Worm (Caenorhabditis elegans) whole organism, L1 larva: ENCODE results near the gene C07E3.8.

Experiments
- C04F5.9 ChIP-seq: sonication (generic microtip); optimal IDR thresholded peaks from 2 replicates; lab custom pipeline; 2016; ENCODE audit warnings: missing genetic modification characterization, missing compliant biosample characterization
- C16A3.4 ChIP-seq: fragments of 150-350 bp; optimal IDR thresholded peaks from 2 replicates; lab custom pipeline; 2014; ENCODE audit warnings: missing biosample characterization, missing genetic modification characterization
- F16B12.6 ChIP-seq: fragments of 150-350 bp; optimal IDR thresholded peaks from 2 replicates; lab custom pipeline; 2014; ENCODE audit warnings: missing biosample characterization, missing genetic modification characterization
- aha-1 ChIP-seq: fragments of 150-350 bp; optimal IDR thresholded peaks from 2 replicates; lab custom pipeline; 2014; ENCODE audit warnings: missing biosample characterization, missing genetic modification characterization
- alr-1 ChIP-seq: fragments of 200-800 bp; sonication (Bioruptor generic); optimal IDR thresholded peaks from 2 replicates; lab custom pipeline; 2018; ENCODE audit warnings: borderline replicate concordance, mild to moderate bottlenecking, missing genetic modification characterization, missing compliant biosample characterization
- aly-2 ChIP-seq: fragments of 150-350 bp; optimal IDR thresholded peaks from 2 replicates; lab custom pipeline; 2014; ENCODE audit warnings: missing biosample characterization, missing genetic modification characterization
- ama-1 ChIP-seq: fragments of 150-350 bp; optimal IDR thresholded peaks from 2 replicates; lab custom pipeline; 2014
- blmp-1 ChIP-seq: fragments of 150-350 bp; optimal IDR thresholded peaks from 2 replicates; lab custom pipeline; 2014; ENCODE audit warnings: missing biosample characterization, missing genetic modification characterization
- ceh-63 ChIP-seq: fragments of 200-800 bp; sonication (Bioruptor generic); optimal IDR thresholded peaks from 2 replicates; lab custom pipeline; 2018; ENCODE audit warnings: mild to moderate bottlenecking, missing genetic modification characterization, missing compliant biosample characterization
- ceh-8 ChIP-seq: fragments of 200-800 bp; sonication (Bioruptor generic); optimal IDR thresholded peaks from 2 replicates; lab custom pipeline; 2018; ENCODE audit warnings: mild to moderate bottlenecking, missing genetic modification characterization, moderate library complexity, missing compliant biosample characterization
- ceh-82 ChIP-seq, 3 experiments: fragments of 150-350 bp in 1 of 3; sonication (generic microtip) in 2 of 3; optimal IDR thresholded peaks; 2 replicates each; lab custom pipeline; 2014 to 2017; ENCODE audit warnings: missing biosample characterization in 3 of 3, missing genetic modification characterization in 3 of 3
- ceh-90 ChIP-seq: sonication (generic microtip); optimal IDR thresholded peaks from 2 replicates; lab custom pipeline; 2016; ENCODE audit warnings: missing genetic modification characterization, missing compliant biosample characterization
- ces-1 ChIP-seq: fragments of 150-350 bp; optimal IDR thresholded peaks from 2 replicates; lab custom pipeline; 2014; ENCODE audit warnings: missing biosample characterization, missing genetic modification reagents, missing genetic modification characterization
- dpl-1 ChIP-seq, 3 experiments: fragments of 150-350 bp in 2 of 3; sonication (generic microtip) in 1 of 3; optimal IDR thresholded peaks; 2 replicates each; lab custom pipeline; 2014 to 2017; ENCODE audit warnings: missing biosample characterization in 3 of 3, missing genetic modification characterization in 3 of 3, missing genetic modification reagents in 3 of 3
- egl-13 ChIP-seq: sonication (generic microtip); optimal IDR thresholded peaks from 2 replicates; lab custom pipeline; 2016; ENCODE audit warnings: missing genotype, missing genetic modification reagents, missing genetic modification characterization, missing compliant biosample characterization
- egl-27 ChIP-seq, 2 experiments: fragments of 150-350 bp in 1 of 2; sonication (generic microtip); optimal IDR thresholded peaks; 3 replicates each; lab custom pipeline; 2017 to 2018; ENCODE audit warnings: missing biosample characterization in 2 of 2, missing genetic modification characterization in 2 of 2, missing genetic modification reagents in 2 of 2
- elt-3 ChIP-seq, 6 experiments: fragments of 150-350 bp in 1 of 6; sonication (generic microtip); optimal IDR thresholded peaks; 2 replicates each; lab custom pipeline; 2017 to 2018; ENCODE audit warnings: missing biosample characterization in 6 of 6, missing genetic modification characterization in 6 of 6, inconsistent platforms in 1 of 6
- ets-5 ChIP-seq: fragments of 200-800 bp; sonication (Bioruptor generic); IDR thresholded peaks from 2 replicates; pipeline ENCODE4 v1.3.6; 2022; ENCODE audit warnings: missing genetic modification characterization, missing compliant biosample characterization
- fkh-10 ChIP-seq: sonication (generic microtip); optimal IDR thresholded peaks from 2 replicates; lab custom pipeline; 2017; ENCODE audit warnings: missing biosample characterization, missing genetic modification reagents, missing genetic modification characterization
- fkh-8 ChIP-seq: sonication (generic microtip); optimal IDR thresholded peaks from 2 replicates; lab custom pipeline; 2016; ENCODE audit warnings: mild to moderate bottlenecking, missing genetic modification characterization, missing compliant biosample characterization
- grh-1 ChIP-seq: fragments of 200-800 bp; sonication (Bioruptor generic); IDR thresholded peaks from 2 replicates; pipeline ENCODE4 v1.3.6; 2022; ENCODE audit warnings: missing genetic modification reagents, missing genetic modification characterization, missing compliant biosample characterization
- hlh-17 ChIP-seq: fragments of 200-800 bp; sonication (Bioruptor generic); optimal IDR thresholded peaks from 2 replicates; lab custom pipeline; 2018; ENCODE audit warnings: missing genetic modification characterization, mild to moderate bottlenecking, missing compliant biosample characterization, moderate library complexity, borderline replicate concordance
- hlh-4 ChIP-seq: sonication (generic microtip); optimal IDR thresholded peaks from 2 replicates; lab custom pipeline; 2016; ENCODE audit warnings: mild to moderate bottlenecking, missing genetic modification characterization, missing compliant biosample characterization
- irx-1 ChIP-seq: sonication (generic microtip); optimal IDR thresholded peaks from 2 replicates; lab custom pipeline; 2016; ENCODE audit warnings: missing genetic modification characterization, missing compliant biosample characterization
- jun-1 ChIP-seq: fragments of 150-350 bp; optimal IDR thresholded peaks from 2 replicates; lab custom pipeline; 2014; ENCODE audit warnings: missing biosample characterization, missing genetic modification reagents, missing genetic modification characterization
- lin-13 ChIP-seq: fragments of 150-350 bp; optimal IDR thresholded peaks from 2 replicates; lab custom pipeline; 2014; ENCODE audit warnings: missing biosample characterization, missing genetic modification reagents, missing genetic modification characterization
- lin-35 ChIP-seq, 2 experiments: fragments of 150-350 bp; optimal IDR thresholded peaks; 2 replicates each; lab custom pipeline; 2014; ENCODE audit warnings: missing biosample characterization in 2 of 2, missing genetic modification characterization in 2 of 2, missing genetic modification reagents in 2 of 2
- lin-39 ChIP-seq: fragments of 150-350 bp; optimal IDR thresholded peaks from 2 replicates; lab custom pipeline; 2014; ENCODE audit warnings: missing biosample characterization, missing genetic modification reagents, missing genetic modification characterization
- lir-3 ChIP-seq: sonication (generic microtip); optimal IDR thresholded peaks from 2 replicates; lab custom pipeline; 2016; ENCODE audit warnings: mild to moderate bottlenecking, missing genetic modification characterization, moderate library complexity, missing compliant biosample characterization; ENCODE audit not compliant: poor library complexity
- lsy-2 ChIP-seq, 2 experiments: fragments of 150-350 bp; optimal IDR thresholded peaks; 2 replicates each; lab custom pipeline; 2014; ENCODE audit warnings: missing biosample characterization in 2 of 2, missing genetic modification characterization in 2 of 2
- mdl-1 ChIP-seq, 2 experiments: fragments of 150-350 bp; optimal IDR thresholded peaks; 2 replicates each; lab custom pipeline; 2014 to 2017; ENCODE audit warnings: missing biosample characterization in 2 of 2, missing genetic modification characterization in 2 of 2, inconsistent platforms in 1 of 2
- nhr-11 ChIP-seq: fragments of 150-350 bp; optimal IDR thresholded peaks from 2 replicates; lab custom pipeline; 2014; ENCODE audit warnings: missing biosample characterization, missing genetic modification characterization
- nhr-12 ChIP-seq: sonication (generic microtip); optimal IDR thresholded peaks from 2 replicates; lab custom pipeline; 2017; ENCODE audit warnings: missing biosample characterization, missing genetic modification characterization
- nhr-237 ChIP-seq: fragments of 150-350 bp; optimal IDR thresholded peaks from 2 replicates; lab custom pipeline; 2014; ENCODE audit warnings: missing biosample characterization, missing genetic modification characterization
- nhr-28 ChIP-seq: fragments of 150-350 bp; optimal IDR thresholded peaks from 2 replicates; lab custom pipeline; 2014; ENCODE audit warnings: missing biosample characterization, missing genetic modification characterization
- nhr-47 ChIP-seq: sonication (generic microtip); optimal IDR thresholded peaks from 2 replicates; lab custom pipeline; 2016; ENCODE audit warnings: mild to moderate bottlenecking, missing genetic modification characterization, moderate library complexity, missing compliant biosample characterization
- nhr-76 ChIP-seq: sonication (generic microtip); optimal IDR thresholded peaks from 2 replicates; lab custom pipeline; 2017; ENCODE audit warnings: missing biosample characterization, missing genetic modification characterization
- nhr-85 ChIP-seq: sonication (generic microtip); peaks from one replicate; lab custom pipeline; 2016; ENCODE audit warnings: missing genetic modification characterization, inconsistent platforms, missing compliant biosample characterization
- nhr-90 ChIP-seq: sonication (generic microtip); optimal IDR thresholded peaks from 2 replicates; lab custom pipeline; 2016; ENCODE audit warnings: mild to moderate bottlenecking, missing genetic modification characterization, missing compliant biosample characterization; ENCODE audit not compliant: poor library complexity
- pag-3 ChIP-seq: sonication (generic microtip); optimal IDR thresholded peaks from 2 replicates; lab custom pipeline; 2017; ENCODE audit warnings: missing genetic modification characterization, mild to moderate bottlenecking, missing compliant biosample characterization, antibody characterized with exemption, borderline replicate concordance; ENCODE audit not compliant: insufficient read depth
- pqm-1 ChIP-seq: sonication (generic microtip); optimal IDR thresholded peaks from 3 replicates; lab custom pipeline; 2017; ENCODE audit warnings: missing biosample characterization, missing genetic modification characterization
- rnt-1 ChIP-seq: sonication (generic microtip); optimal IDR thresholded peaks from 2 replicates; lab custom pipeline; 2016; ENCODE audit warnings: mild to moderate bottlenecking, missing genetic modification characterization, moderate library complexity, missing compliant biosample characterization
- snpc-4 ChIP-seq: fragments of 150-350 bp; optimal IDR thresholded peaks from 2 replicates; lab custom pipeline; 2014; ENCODE audit warnings: missing biosample characterization, missing genetic modification characterization
- sox-4 ChIP-seq: sonication (generic microtip); optimal IDR thresholded peaks from 2 replicates; lab custom pipeline; 2016; ENCODE audit warnings: missing genetic modification characterization, missing compliant biosample characterization
- sptf-1 ChIP-seq: fragments of 150-350 bp; optimal IDR thresholded peaks from 2 replicates; lab custom pipeline; 2014; ENCODE audit warnings: missing biosample characterization, missing genetic modification characterization
- swsn-7 ChIP-seq: sonication (generic microtip); optimal IDR thresholded peaks from 2 replicates; lab custom pipeline; 2016; ENCODE audit warnings: missing genetic modification characterization, missing compliant biosample characterization
- tbx-2 ChIP-seq: sonication (generic microtip); optimal IDR thresholded peaks from 2 replicates; lab custom pipeline; 2016; ENCODE audit warnings: missing genetic modification characterization, missing compliant biosample characterization
- tlp-1 ChIP-seq: fragments of 150-350 bp; optimal IDR thresholded peaks from 2 replicates; lab custom pipeline; 2014; ENCODE audit warnings: missing biosample characterization, missing genetic modification characterization
- unc-130 ChIP-seq: fragments of 150-350 bp; optimal IDR thresholded peaks from 2 replicates; lab custom pipeline; 2017; ENCODE audit warnings: missing biosample characterization, missing genetic modification characterization, inconsistent platforms
- zip-4 ChIP-seq: fragments of 200-800 bp; sonication (Bioruptor generic); optimal IDR thresholded peaks from 2 replicates; lab custom pipeline; 2018; ENCODE audit warnings: mild to moderate bottlenecking, missing genetic modification characterization, moderate library complexity, missing compliant biosample characterization
- ztf-11 ChIP-seq, 2 experiments: sonication (generic microtip); optimal IDR thresholded peaks; 2 replicates each; lab custom pipeline; 2016 to 2017; ENCODE audit warnings: missing genetic modification characterization in 2 of 2, missing biosample characterization in 1 of 2, missing compliant biosample characterization in 1 of 2
- ztf-4 ChIP-seq: fragments of 150-350 bp; optimal IDR thresholded peaks from 2 replicates; lab custom pipeline; 2014; ENCODE audit warnings: missing biosample characterization, missing genetic modification characterization

C07E3.8 gene

DNA sequence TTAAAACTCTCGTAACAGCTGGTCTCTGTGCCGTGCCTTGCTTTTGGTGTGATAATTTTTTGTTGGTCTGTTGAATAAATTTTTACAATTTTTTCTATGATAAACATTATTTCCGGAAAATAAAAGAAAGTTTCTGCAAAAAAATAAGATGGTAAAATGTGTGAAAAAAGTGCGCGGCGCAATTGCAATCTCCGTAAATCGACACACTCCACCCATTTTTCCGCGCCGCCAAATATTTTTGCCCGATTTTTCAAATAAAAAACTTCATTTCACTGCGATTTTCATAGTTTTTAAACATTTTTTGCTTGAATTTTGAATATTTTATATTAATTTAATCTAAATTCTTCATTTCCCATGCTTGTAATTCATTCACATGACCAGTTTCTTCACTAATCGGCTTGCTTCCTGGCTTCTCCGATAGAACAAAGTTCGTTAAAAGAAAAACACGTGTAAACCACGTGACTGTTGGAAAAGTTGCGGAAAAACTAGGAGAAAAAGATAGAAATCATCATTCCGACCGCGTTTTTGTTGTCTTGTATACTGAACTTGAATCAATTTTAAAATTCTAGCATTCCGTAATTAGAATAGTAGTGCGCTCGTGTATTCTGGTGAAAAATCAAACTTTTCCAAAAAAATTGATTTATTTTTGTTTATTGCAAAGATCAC lies 36.1 kb downstream of the C07E3.8 start (continued):
- TF ChIP-seq egl-13 (tag; lab: Kevin White, UChicago) (peak; percentile 55), mdl-1 (tag; optimal IDR thresholded peaks at IDR 0.05; lab: Kevin White, UChicago) (peak in 1 of 2 experiments; percentile 44), unc-130 (tag; lab: Kevin White, UChicago) (peak; percentile 46), swsn-7 (peak; percentile 80), nhr-76 (tag; lab: Kevin White, UChicago) (no peak), egl-27 (tag; optimal IDR thresholded peaks at IDR 0.05; lab: Kevin White, UChicago) (no peak), lin-39 (no peak), jun-1 (tag; lab: Kevin White, UChicago) (peak; percentile 54), snpc-4 (tag; lab: Kevin White, UChicago) (peak; percentile 38), rnt-1 (tag; lab: Kevin White, UChicago) (peak; percentile 73), irx-1 (tag; lab: Kevin White, UChicago) (peak; percentile 49), fkh-10 (no peak), grh-1 (peak; percentile 57; the same call in 1 of the 2 replicates), ceh-8 (GFP tag; lab: Kevin White, UChicago) (no peak), ztf-11 (tag; optimal IDR thresholded peaks at IDR 0.05; lab: Kevin White, UChicago) (peak in 1 of 2 experiments; percentile 42), lir-3 (tag; lab: Kevin White, UChicago) (peak; percentile 65), lin-13 (GFP tag; lab: Kevin White, UChicago) (peak; percentile 47), nhr-85 (tag; lab: Kevin White, UChicago) (peak; percentile 93), ztf-4 (tag; lab: Kevin White, UChicago) (no peak), tlp-1 (no peak), hlh-4 (no peak), lsy-2 (tag; optimal IDR thresholded peaks at IDR 0.05; lab: Kevin White, UChicago) (peak; percentile 75 to 77), nhr-12 (no peak), tbx-2 (tag; lab: Kevin White, UChicago) (peak; percentile 69), nhr-47 (peak; percentile 80), ceh-82 (tag; optimal IDR thresholded peaks at IDR 0.05; lab: Kevin White, UChicago) (peak; percentile 70 to 76 (median 73)), zip-4 (peak; percentile 19), dpl-1 (GFP tag; optimal IDR thresholded peaks at IDR 0.05; lab: Kevin White, UChicago) (peak; percentile 55 to 72 (median 69)), hlh-17 (GFP tag; lab: Kevin White, UChicago) (no peak), pag-3 (tag; lab: Kevin White, UChicago) (no peak), elt-3 (tag; optimal IDR thresholded peaks at IDR 0.05; lab: Kevin White, UChicago) (peak in 2 of 6 experiments; percentile 0 to 56), alr-1 (tag; lab: Kevin White, UChicago) (no peak), aha-1 (tag; lab: Kevin White, UChicago) (no peak), nhr-90 (tag; lab: Kevin White, UChicago) (peak; percentile 70), ceh-63 (no peak), ces-1 (no peak), ama-1 (lab: Kevin White, UChicago) (peak; percentile 16), fkh-8 (tag; lab: Kevin White, UChicago) (peak; percentile 63), ets-5 (GFP tag; lab: Robert Waterston, UW) (no peak), aly-2 (no peak), lin-35 (GFP tag; optimal IDR thresholded peaks at IDR 0.05; lab: Kevin White, UChicago) (peak; percentile 57 to 76), pqm-1 (tag; lab: Kevin White, UChicago) (no peak), nhr-11 (tag; lab: Kevin White, UChicago) (no peak), sox-4 (tag; lab: Kevin White, UChicago) (no peak), sptf-1 (no peak), ceh-90 (tag; lab: Kevin White, UChicago) (no peak), C04F5.9 (peak; percentile 2), nhr-237 (tag; lab: Kevin White, UChicago) (no peak), F16B12.6 (no peak), blmp-1 (tag; lab: Kevin White, UChicago) (peak; percentile 56), nhr-28 (no peak), C16A3.4 (tag; lab: Kevin White, UChicago) (peak; percentile 66)
